Fruit fly (Drosophila melanogaster): Measurements from ENCODE around the gene CG42780.

DNA sequence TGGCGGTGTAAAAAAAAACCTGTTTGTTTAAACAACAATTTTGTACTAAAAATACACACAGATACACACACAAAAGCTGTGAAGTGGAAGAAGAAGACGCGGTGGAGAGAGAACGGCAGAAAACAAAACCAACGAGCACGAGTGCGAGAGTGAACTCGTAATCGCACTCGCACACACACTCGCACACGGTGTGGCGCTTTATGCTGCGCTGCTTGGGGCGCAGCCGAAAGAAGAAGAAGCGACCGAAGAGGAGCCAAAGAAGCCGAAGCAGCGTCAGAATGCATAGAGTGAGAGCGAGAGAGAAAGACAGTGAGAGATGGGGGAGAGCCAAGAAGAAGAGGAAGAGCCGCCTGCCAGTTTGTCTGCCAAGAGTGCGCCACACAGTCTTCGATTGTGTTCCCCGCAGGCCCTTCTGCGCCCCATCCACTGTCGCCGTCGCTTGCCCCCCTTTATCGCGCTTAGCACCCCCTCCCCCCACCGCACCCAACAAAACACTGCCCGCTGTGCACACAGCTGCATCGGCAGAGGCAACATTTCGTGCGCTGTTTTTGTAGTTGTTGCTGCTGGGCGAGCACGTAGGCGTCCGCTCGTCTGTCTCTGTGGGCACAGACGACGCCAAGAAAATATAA, 31.2 kb downstream of the CG42780 start:
- TF ChIP-seq Dfd (GFP tag; optimal IDR thresholded peaks at IDR 0.05) (no peak), emc (GFP tag; optimal IDR thresholded peaks at IDR 0.05) (no peak)
